Worm (Caenorhabditis elegans) whole organism, midembryonic: ENCODE data around the gene kin-24.

Experiments
- cog-1 ChIP-seq: sonication (generic microtip); optimal IDR thresholded peaks from 2 replicates; lab custom pipeline; 2016; ENCODE audit warnings: missing genetic modification characterization, missing compliant biosample characterization
- flt-1 ChIP-seq: fragments of 200-800 bp; sonication (Bioruptor generic); IDR thresholded peaks from 2 replicates; pipeline ENCODE4 v1.3.6; 2022; ENCODE audit warnings: missing genetic modification characterization, missing compliant biosample characterization
- klf-2 ChIP-seq: fragments of 200-800 bp; sonication (Bioruptor generic); conservative IDR thresholded peaks from 2 replicates; pipeline ENCODE4 v1.3.6; 2022; ENCODE audit warnings: missing genetic modification reagents, missing genetic modification characterization, missing compliant biosample characterization
- med-1 ChIP-seq: sonication (generic microtip); optimal IDR thresholded peaks from 2 replicates; lab custom pipeline; 2017; ENCODE audit warnings: missing genetic modification characterization, mild to moderate bottlenecking, missing compliant biosample characterization, antibody characterized with exemption, missing genetic modification reagents; ENCODE audit not compliant: insufficient read depth
- tab-1 ChIP-seq: fragments of 200-800 bp; sonication (Bioruptor generic); IDR thresholded peaks from 2 replicates; pipeline ENCODE4 v1.3.6; 2022; ENCODE audit warnings: missing genetic modification characterization, missing compliant biosample characterization
- ztf-23 ChIP-seq: fragments of 200-800 bp; sonication (Bioruptor generic); IDR thresholded peaks from 2 replicates; pipeline ENCODE4 v1.3.6; 2022; ENCODE audit warnings: missing genetic modification reagents, missing genetic modification characterization, missing compliant biosample characterization
- ztf-29 ChIP-seq: fragments of 200-800 bp; sonication (Bioruptor generic); IDR thresholded peaks from 2 replicates; pipeline ENCODE4 v1.3.6; 2022; ENCODE audit warnings: missing genetic modification reagents, missing genetic modification characterization, missing compliant biosample characterization

ce11 chrIV:9810633-9811032 lies 30.3 kb downstream of the kin-24 start, which contains the start of gene dct-15:
- TF ChIP-seq tab-1 (GFP tag; lab: Robert Waterston, UW) (no peak), med-1 (GFP tag; lab: Kevin White, UChicago) (no peak), ztf-23 (GFP tag; lab: Robert Waterston, UW) (no peak), flt-1 (GFP tag; lab: Robert Waterston, UW) (no peak), klf-2 (no peak), cog-1 (tag; lab: Kevin White, UChicago) (no peak), ztf-29 (GFP tag; lab: Robert Waterston, UW) (no peak)
